Worm (Caenorhabditis elegans): Measurements from ENCODE around the gene cup-4.

DNA sequence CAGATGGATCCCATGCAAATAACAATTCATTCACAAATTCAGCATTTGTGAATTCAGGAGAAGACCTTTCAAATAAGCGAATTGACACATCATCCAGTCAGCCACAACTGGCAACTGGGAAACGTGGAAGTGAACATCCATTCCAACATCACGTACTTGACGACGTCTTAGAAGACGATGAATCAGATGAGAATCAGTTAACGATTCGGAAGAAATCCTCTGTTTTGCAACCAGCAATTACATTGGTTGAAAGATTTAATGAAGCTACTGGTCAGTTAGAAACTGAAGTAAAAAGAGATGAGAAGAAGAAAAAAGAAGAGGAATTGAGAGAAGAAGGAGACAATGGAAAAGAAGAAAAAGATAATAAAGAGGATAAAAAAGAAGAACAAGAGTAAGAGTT is 37.1 kb downstream of the cup-4 start:
- TF ChIP-seq F13C5.2 (tag; optimal IDR thresholded peaks at IDR 0.05) (no peak), B0310.2 (tag; optimal IDR thresholded peaks at IDR 0.05) (no peak), ama-1 (optimal IDR thresholded peaks at IDR 0.05) (no peak), hnd-1 (tag; optimal IDR thresholded peaks at IDR 0.05) (no peak)
